Fruit fly (Drosophila melanogaster) whole organism, embryonic: ENCODE results near the gene CG9672.

Experiments
- Ada2b ChIP-seq: fragments of 200-800 bp; sonication (Bioruptor generic); IDR thresholded peaks from 2 replicates; pipeline ENCODE4 v1.3.6; 2022; ENCODE audit warnings: missing biosample characterization, missing genetic modification characterization
- Blimp-1 ChIP-seq: fragments of 200-800 bp; sonication (Bioruptor generic); optimal IDR thresholded peaks from 3 replicates; lab custom pipeline; 2018; ENCODE audit warnings: missing biosample characterization, missing genetic modification characterization, mild to moderate bottlenecking, moderate library complexity, missing genetic modification reagents
- CG11247 ChIP-seq: fragments of 200-800 bp; sonication (Bioruptor generic); IDR thresholded peaks from 2 replicates; pipeline ENCODE4 v1.3.6; 2022; ENCODE audit warnings: missing biosample characterization, missing genetic modification characterization
- CG11560 ChIP-seq: fragments of 200-800 bp; sonication (Bioruptor generic); IDR thresholded peaks from 3 replicates; pipeline ENCODE4 v1.3.6; 2022; ENCODE audit warnings: missing biosample characterization, missing genetic modification characterization
- CG12071 ChIP-seq: fragments of 200-800 bp; sonication (Bioruptor generic); optimal IDR thresholded peaks from 3 replicates; lab custom pipeline; 2018; ENCODE audit warnings: missing biosample characterization, mild to moderate bottlenecking, missing genetic modification characterization
- CG12236 ChIP-seq: fragments of 200-800 bp; sonication (Bioruptor generic); optimal IDR thresholded peaks from 2 replicates; lab custom pipeline; 2016; ENCODE audit warnings: missing biosample characterization, missing genetic modification characterization
- CG14710 ChIP-seq: fragments of 200-800 bp; sonication (Bioruptor generic); optimal IDR thresholded peaks from 3 replicates; lab custom pipeline; 2019; ENCODE audit warnings: missing biosample characterization, mild to moderate bottlenecking, missing genetic modification characterization, moderate library complexity
- CG1603 ChIP-seq: fragments of 200-800 bp; sonication (Bioruptor generic); optimal IDR thresholded peaks from 2 replicates; lab custom pipeline; 2019; ENCODE audit warnings: missing biosample characterization, mild to moderate bottlenecking, missing genetic modification characterization, moderate library complexity
- CG17359 ChIP-seq: fragments of 200-800 bp; sonication (Bioruptor generic); optimal IDR thresholded peaks from 3 replicates; lab custom pipeline; 2018; ENCODE audit warnings: missing biosample characterization, mild to moderate bottlenecking, missing genetic modification characterization, moderate library complexity
- CG17802 ChIP-seq: fragments of 200-800 bp; sonication (Bioruptor generic); optimal IDR thresholded peaks from 2 replicates; lab custom pipeline; 2018; ENCODE audit warnings: missing biosample characterization, mild to moderate bottlenecking, missing genetic modification characterization, moderate library complexity
- CG17912 ChIP-seq: fragments of 200-800 bp; sonication (Bioruptor generic); optimal IDR thresholded peaks from 2 replicates; lab custom pipeline; 2018; ENCODE audit warnings: missing biosample characterization, mild to moderate bottlenecking, missing genetic modification characterization
- CG2712 ChIP-seq: fragments of 200-800 bp; optimal IDR thresholded peaks from 3 replicates; lab custom pipeline; 2019; ENCODE audit warnings: missing biosample characterization, mild to moderate bottlenecking, missing genetic modification characterization, moderate library complexity
- CG31365 ChIP-seq: fragments of 200-800 bp; sonication (Bioruptor generic); optimal IDR thresholded peaks from 2 replicates; lab custom pipeline; 2018; ENCODE audit warnings: missing biosample characterization, mild to moderate bottlenecking, missing genetic modification characterization
- CG3995 ChIP-seq: fragments of 200-800 bp; sonication (Bioruptor generic); optimal IDR thresholded peaks from 3 replicates; lab custom pipeline; 2016; ENCODE audit warnings: missing biosample characterization, missing genetic modification characterization
- CG4404 ChIP-seq: fragments of 200-800 bp; sonication (Bioruptor generic); IDR thresholded peaks from 2 replicates; pipeline ENCODE4 v1.3.6; 2022; ENCODE audit warnings: missing biosample characterization, missing genetic modification characterization
- CG5180 ChIP-seq: fragments of 200-800 bp; sonication (Bioruptor generic); optimal IDR thresholded peaks from 3 replicates; lab custom pipeline; 2017; ENCODE audit warnings: missing biosample characterization, missing genetic modification characterization, mild to moderate bottlenecking, moderate library complexity, missing genetic modification reagents
- CG6654 ChIP-seq: fragments of 200-800 bp; sonication (Bioruptor generic); optimal IDR thresholded peaks from 2 replicates; lab custom pipeline; 2017; ENCODE audit warnings: missing biosample characterization, mild to moderate bottlenecking, missing genetic modification characterization
- CG6765 ChIP-seq: fragments of 200-800 bp; sonication (Bioruptor generic); optimal IDR thresholded peaks from 3 replicates; lab custom pipeline; 2017; ENCODE audit warnings: missing biosample characterization, mild to moderate bottlenecking, missing genetic modification characterization
- CG7357 ChIP-seq: fragments of 200-800 bp; sonication (Bioruptor generic); IDR thresholded peaks from 3 replicates; pipeline ENCODE4 v1.3.6; 2022; ENCODE audit warnings: missing biosample characterization, missing genetic modification characterization
- CG9437 ChIP-seq: fragments of 200-800 bp; sonication (Bioruptor generic); optimal IDR thresholded peaks from 2 replicates; lab custom pipeline; 2018; ENCODE audit warnings: missing biosample characterization, mild to moderate bottlenecking, missing genetic modification characterization
- D19A ChIP-seq: fragments of 200-800 bp; optimal IDR thresholded peaks from 3 replicates; lab custom pipeline; 2019; ENCODE audit warnings: missing biosample characterization, mild to moderate bottlenecking, missing genetic modification characterization, moderate library complexity
- Dip2 ChIP-seq: fragments of 200-800 bp; sonication (Bioruptor generic); IDR thresholded peaks from 2 replicates; pipeline ENCODE4 v1.3.6; 2022; ENCODE audit warnings: missing biosample characterization, missing genetic modification characterization
- E2f2 ChIP-seq: fragments of 200-800 bp; sonication (Bioruptor generic); IDR thresholded peaks from 2 replicates; pipeline ENCODE4 v1.3.6; 2022; ENCODE audit warnings: missing biosample characterization, missing genetic modification characterization
- Fer1 ChIP-seq: fragments of 200-800 bp; sonication (Bioruptor generic); optimal IDR thresholded peaks from 2 replicates; lab custom pipeline; 2017; ENCODE audit warnings: missing biosample characterization, mild to moderate bottlenecking, missing genetic modification characterization
- HLH4C ChIP-seq: fragments of 200-800 bp; sonication (Bioruptor generic); IDR thresholded peaks from 3 replicates; pipeline ENCODE4 v1.3.6; 2022; ENCODE audit warnings: missing biosample characterization, missing genetic modification characterization; ENCODE audit not compliant: partially characterized antibody
- HLHmδ ChIP-seq: fragments of 200-800 bp; sonication (Bioruptor generic); optimal IDR thresholded peaks from 2 replicates; lab custom pipeline; 2018; ENCODE audit warnings: missing biosample characterization, mild to moderate bottlenecking, missing genetic modification characterization, moderate library complexity
- Hr39 ChIP-seq: fragments of >200 bp; optimal IDR thresholded peaks from 2 replicates; lab custom pipeline; 2017
- Lhr ChIP-seq: fragments of 200-800 bp; sonication (Bioruptor generic); optimal IDR thresholded peaks from 3 replicates; lab custom pipeline; 2017; ENCODE audit warnings: mild to moderate bottlenecking, missing biosample characterization, missing genetic modification reagents, missing genetic modification characterization
- MBD-R2 ChIP-seq: fragments of 200-800 bp; sonication (Bioruptor generic); IDR thresholded peaks from 2 replicates; pipeline ENCODE4 v1.3.6; 2022; ENCODE audit warnings: missing biosample characterization, missing genetic modification characterization
- Med ChIP-seq: fragments of 200-800 bp; sonication (Bioruptor generic); peaks from one replicate; lab custom pipeline; 2016; ENCODE audit warnings: missing biosample characterization, missing genetic modification characterization, mild to moderate bottlenecking, inconsistent platforms, moderate library complexity
- Meics ChIP-seq: fragments of 200-800 bp; sonication (Bioruptor generic); optimal IDR thresholded peaks from 2 replicates; lab custom pipeline; 2017; ENCODE audit warnings: missing biosample characterization, mild to moderate bottlenecking, missing genetic modification characterization
- Xrp1 ChIP-seq: fragments of 200-800 bp; sonication (Bioruptor generic); IDR thresholded peaks from 2 replicates; pipeline ENCODE4 v1.3.6; 2022; ENCODE audit warnings: missing biosample characterization, missing genetic modification characterization
- abd-A ChIP-seq: fragments of 200-800 bp; sonication (Bioruptor generic); optimal IDR thresholded peaks from 3 replicates; lab custom pipeline; 2019; ENCODE audit warnings: missing biosample characterization, mild to moderate bottlenecking, missing genetic modification characterization, moderate library complexity
- bsh ChIP-seq, 2 experiments: fragments of 200-800 bp; sonication (Bioruptor generic); optimal IDR thresholded peaks; 2 replicates each; lab custom pipeline; 2017 to 2018; ENCODE audit warnings: mild to moderate bottlenecking in 2 of 2, missing biosample characterization in 2 of 2, missing genetic modification characterization in 2 of 2, moderate library complexity in 1 of 2
- fd3F ChIP-seq: fragments of 200-800 bp; sonication (Bioruptor generic); optimal IDR thresholded peaks from 2 replicates; lab custom pipeline; 2018; ENCODE audit warnings: missing biosample characterization, mild to moderate bottlenecking, missing genetic modification characterization, moderate library complexity
- fd96Cb ChIP-seq: fragments of 200-800 bp; sonication (Bioruptor generic); optimal IDR thresholded peaks from 2 replicates; lab custom pipeline; 2018; ENCODE audit warnings: missing biosample characterization, mild to moderate bottlenecking, missing genetic modification characterization, moderate library complexity
- gem ChIP-seq: fragments of 200-800 bp; sonication (Bioruptor generic); optimal IDR thresholded peaks from 2 replicates; lab custom pipeline; 2019; ENCODE audit warnings: missing biosample characterization, mild to moderate bottlenecking, missing genetic modification characterization, moderate library complexity
- grn ChIP-seq: fragments of 200-800 bp; sonication (Bioruptor generic); optimal IDR thresholded peaks from 3 replicates; lab custom pipeline; 2017; ENCODE audit warnings: missing biosample characterization, missing genetic modification characterization
- kay ChIP-seq: fragments of 200-800 bp; sonication (Bioruptor generic); optimal IDR thresholded peaks from 2 replicates; lab custom pipeline; 2016; ENCODE audit warnings: missing biosample characterization, missing genetic modification characterization
- nmo ChIP-seq: fragments of 200-800 bp; sonication (Bioruptor generic); optimal IDR thresholded peaks from 2 replicates; lab custom pipeline; 2018; ENCODE audit warnings: missing biosample characterization, mild to moderate bottlenecking, missing genetic modification characterization, moderate library complexity
- oc ChIP-seq: fragments of 200-800 bp; sonication (Bioruptor generic); optimal IDR thresholded peaks from 2 replicates; lab custom pipeline; 2018; ENCODE audit warnings: missing biosample characterization, mild to moderate bottlenecking, missing genetic modification characterization, moderate library complexity
- p53 ChIP-seq: fragments of 200-800 bp; sonication (Bioruptor generic); optimal IDR thresholded peaks from 2 replicates; lab custom pipeline; 2016; ENCODE audit warnings: missing biosample characterization, missing genetic modification characterization
- pnt ChIP-seq: fragments of 200-800 bp; sonication (Bioruptor generic); optimal IDR thresholded peaks from 3 replicates; lab custom pipeline; 2016; ENCODE audit warnings: missing biosample characterization, missing genetic modification characterization
- pros ChIP-seq: fragments of 200-800 bp; sonication (Bioruptor generic); optimal IDR thresholded peaks from 3 replicates; lab custom pipeline; 2019; ENCODE audit warnings: missing biosample characterization, mild to moderate bottlenecking, missing genetic modification characterization, moderate library complexity
- sr ChIP-seq: fragments of 200-800 bp; sonication (Bioruptor generic); IDR thresholded peaks from 3 replicates; pipeline ENCODE4 v1.3.6; 2022; ENCODE audit warnings: missing biosample characterization, missing genetic modification characterization
- trem ChIP-seq: fragments of 200-800 bp; optimal IDR thresholded peaks from 3 replicates; lab custom pipeline; 2019; ENCODE audit warnings: missing biosample characterization, mild to moderate bottlenecking, missing genetic modification characterization, moderate library complexity
- vvl ChIP-seq: fragments of 200-800 bp; sonication (Bioruptor generic); IDR thresholded peaks from 2 replicates; pipeline ENCODE4 v1.3.6; 2022; ENCODE audit warnings: missing biosample characterization, missing genetic modification characterization
- wor ChIP-seq: fragments of 200-800 bp; sonication (Bioruptor generic); IDR thresholded peaks from 2 replicates; pipeline ENCODE4 v1.3.6; 2022; ENCODE audit warnings: missing biosample characterization, missing genetic modification characterization
- z ChIP-seq: fragments of 200-800 bp; sonication (Bioruptor generic); IDR thresholded peaks from 3 replicates; pipeline ENCODE4 v1.3.6; 2022; ENCODE audit warnings: missing biosample characterization, missing genetic modification characterization

CG9672 gene

DNA sequence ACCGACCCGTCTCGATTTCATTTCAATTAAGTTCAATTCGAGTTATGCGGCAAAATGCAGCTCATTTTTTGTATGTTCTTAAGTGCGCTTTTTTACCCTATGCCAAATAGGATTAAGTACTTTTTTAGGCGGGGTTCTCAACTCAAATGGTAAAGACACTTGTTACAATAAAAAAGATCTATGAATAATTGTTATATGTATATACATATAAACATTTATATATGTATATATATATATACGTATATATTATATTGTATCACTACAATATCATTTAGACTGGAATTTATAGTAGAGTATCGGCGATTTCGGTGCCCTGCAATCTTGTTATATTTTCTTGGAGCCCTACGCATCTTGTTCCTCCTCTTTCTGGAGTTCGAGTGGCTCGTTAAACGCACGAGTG, 16.7 kb downstream of the CG9672 start:
- peak; percentile 34 for TF ChIP-seq CG2712
- TF ChIP-seq gem (tag; lab: Kevin White, UChicago): peak; percentile 29
- TF ChIP-seq MBD-R2 (GFP tag; lab: Robert Waterston, UW): no peak
- no peak for TF ChIP-seq CG11560 (tag; lab: Robert Waterston, UW)
- TF ChIP-seq Blimp-1 (GFP tag; lab: Kevin White, UChicago): peak; percentile 29
- no peak for TF ChIP-seq CG17359
- peak; percentile 92 for TF ChIP-seq D19A (tag; lab: Kevin White, UChicago)
- TF ChIP-seq CG11247 (GFP tag; lab: Robert Waterston, UW): no peak
- TF ChIP-seq CG1603 (tag; lab: Kevin White, UChicago): no peak
- peak; percentile 15 for TF ChIP-seq nmo (GFP tag; lab: Kevin White, UChicago)
- TF ChIP-seq fd96Cb (tag; lab: Kevin White, UChicago): peak; percentile 25
- TF ChIP-seq trem (tag; lab: Kevin White, UChicago): no peak
- peak in 1 of 2 experiments; percentile 55 for TF ChIP-seq bsh (GFP tag; optimal IDR thresholded peaks at IDR 0.05; lab: Kevin White, UChicago)
- no peak for TF ChIP-seq abd-A (tag; lab: Kevin White, UChicago)
- no peak for TF ChIP-seq CG4404 (GFP tag; lab: Robert Waterston, UW)
- TF ChIP-seq CG17912: no peak

DNA sequence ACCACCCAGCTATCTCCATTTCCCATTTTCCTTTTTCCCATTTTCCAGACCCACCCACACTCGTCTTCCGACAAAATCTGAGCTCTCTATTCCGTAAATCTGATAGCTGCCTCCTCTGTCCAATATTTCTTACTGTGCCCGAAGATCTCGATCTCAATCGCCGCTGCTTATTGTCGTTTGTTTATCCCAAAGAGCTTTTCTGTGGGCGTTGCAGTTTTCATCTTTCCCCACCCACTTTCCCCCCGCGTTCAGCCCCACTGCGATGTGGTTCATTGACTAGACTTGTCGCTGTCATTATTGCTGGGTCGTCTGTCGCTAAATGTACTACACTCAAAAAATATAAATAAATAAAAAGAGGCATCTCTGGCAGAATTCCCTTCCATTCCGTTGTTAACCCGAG, 17.3 kb downstream of the CG9672 start:
- TF ChIP-seq sr (GFP tag; lab: Robert Waterston, UW) (peak; percentile 90), grn (GFP tag; lab: Kevin White, UChicago) (peak; percentile 34), CG17802 (tag; lab: Kevin White, UChicago) (no peak), CG11560 (tag; lab: Robert Waterston, UW) (no peak), Xrp1 (GFP tag; lab: Robert Waterston, UW) (no peak)

DNA sequence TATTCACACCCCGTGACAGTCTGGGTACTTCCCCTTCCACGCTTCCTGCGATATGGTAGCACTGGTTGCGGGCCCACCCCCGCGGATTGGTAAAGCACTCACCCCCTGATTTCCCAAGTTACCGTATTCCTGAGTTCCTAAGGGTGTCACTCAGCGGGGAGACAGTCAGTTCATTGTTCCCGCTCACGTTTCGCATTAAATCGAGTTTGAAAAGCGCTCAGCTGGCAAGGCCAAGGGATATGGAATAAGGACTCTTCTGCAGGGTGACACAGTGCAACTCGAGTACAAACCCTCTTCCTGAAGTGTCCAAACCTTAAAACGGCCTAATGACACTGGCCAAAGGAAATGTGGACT, 18.6 kb downstream of the CG9672 start:
- TF ChIP-seq CG6654 (no peak), HLHmδ (no peak), vvl (no peak), pros (peak; percentile 74), E2f2 (0 out of 2 replicates have a peak, but pooled peaks have one; percentile 9), nmo (GFP tag; lab: Kevin White, UChicago) (no peak), MBD-R2 (GFP tag; lab: Robert Waterston, UW) (no peak), Hr39 (no peak), CG9437 (GFP tag; lab: Kevin White, UChicago) (no peak), Fer1 (GFP tag; lab: Kevin White, UChicago) (no peak), Meics (GFP tag; lab: Kevin White, UChicago) (no peak), CG5180 (no peak), z (GFP tag; lab: Robert Waterston, UW) (peak; percentile 60; the same call in 2 of the 3 replicates), CG7357 (GFP tag; lab: Robert Waterston, UW) (no peak), Ada2b (GFP tag; lab: Robert Waterston, UW) (no peak), HLH4C (GFP tag; lab: Robert Waterston, UW) (no peak), p53 (no peak), Med (GFP tag; lab: Kevin White, UChicago) (peak; percentile 31), wor (GFP tag; lab: Robert Waterston, UW) (no peak), kay (GFP tag; lab: Kevin White, UChicago) (no peak), oc (tag; lab: Kevin White, UChicago) (no peak), CG6765 (GFP tag; lab: Kevin White, UChicago) (no peak), CG12236 (GFP tag; lab: Kevin White, UChicago) (no peak), Dip2 (GFP tag; lab: Robert Waterston, UW) (no peak), CG12071 (no peak), fd3F (GFP tag; lab: Kevin White, UChicago) (no peak), CG14710 (peak; percentile 32), pnt (GFP tag; lab: Kevin White, UChicago) (no peak), Lhr (GFP tag; lab: Kevin White, UChicago) (no peak), CG3995 (GFP tag; lab: Kevin White, UChicago) (no peak), CG31365 (no peak)
